Worm (Caenorhabditis elegans) whole organism, L4 larva: ENCODE results near the gene srh-2.
A peak's percentile ranks its signal among the peaks of the same experiment; 100 is the strongest.

ENCODE experiments used
- F26F4.8 ChIP-seq: fragments of 200-800 bp; sonication (Bioruptor generic); conservative IDR thresholded peaks from 2 replicates; pipeline ENCODE4 v1.3.6; 2022; ENCODE audit warnings: missing genetic modification characterization, missing compliant biosample characterization
- dmd-6 ChIP-seq: fragments of 200-800 bp; sonication (Bioruptor generic); IDR thresholded peaks from 2 replicates; pipeline ENCODE4 v1.3.6; 2022; ENCODE audit warnings: missing genetic modification reagents, missing genetic modification characterization, missing compliant biosample characterization
- fos-1 ChIP-seq: fragments of 150-350 bp; optimal IDR thresholded peaks from 2 replicates; lab custom pipeline; 2014; ENCODE audit warnings: missing biosample characterization, missing genetic modification characterization
- nhr-11 ChIP-seq: fragments of 150-350 bp; optimal IDR thresholded peaks from 2 replicates; lab custom pipeline; 2014; ENCODE audit warnings: missing biosample characterization, missing genetic modification characterization
- nhr-237 ChIP-seq: sonication (generic microtip); optimal IDR thresholded peaks from 2 replicates; lab custom pipeline; 2017; ENCODE audit warnings: missing biosample characterization, missing genetic modification characterization

DNA sequence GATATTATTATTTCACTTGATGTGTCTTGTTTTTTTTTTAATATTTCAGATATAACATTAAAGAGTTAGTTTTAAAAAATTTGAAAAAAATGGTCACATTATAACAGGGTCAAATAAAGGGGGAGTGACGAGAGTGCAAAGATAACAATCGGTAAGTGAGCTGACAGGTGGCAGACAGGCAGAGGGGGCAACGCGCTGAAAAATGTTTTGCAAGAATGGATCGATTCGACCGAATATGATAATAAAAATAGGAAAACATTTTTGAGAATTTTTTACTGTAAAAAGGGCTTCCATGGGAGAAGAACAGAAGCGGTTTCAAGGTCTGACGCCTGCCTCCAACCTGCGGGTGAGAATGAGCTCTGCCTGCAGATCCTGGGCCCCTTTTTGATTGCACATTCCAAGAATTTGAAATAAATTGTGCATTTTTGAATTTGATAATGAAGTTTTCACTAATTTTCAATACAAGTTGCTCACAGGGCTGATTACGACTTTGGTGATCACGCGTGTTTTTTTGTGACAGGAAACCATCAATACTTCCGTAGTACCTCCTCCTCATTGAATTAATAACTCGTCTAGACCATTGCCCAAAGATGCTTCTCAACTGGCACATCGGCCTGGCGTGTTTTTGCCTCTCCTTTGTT, 28.5 kb upstream of the srh-2 start, which contains the start of the genes ugt-29 and srx-5:
- TF ChIP-seq fos-1 (tag; lab: Kevin White, UChicago) = no peak
- TF ChIP-seq nhr-237 (tag; lab: Kevin White, UChicago) = no peak
- 0 out of 2 replicates have a peak, but pooled peaks have one; percentile 27 for TF ChIP-seq dmd-6 (GFP tag; lab: Robert Waterston, UW)
- no peak for TF ChIP-seq nhr-11 (tag; lab: Kevin White, UChicago)
- no peak for TF ChIP-seq F26F4.8
